Worm (Caenorhabditis elegans) whole organism, L2 larva: ENCODE results near the gene ztf-31.

Experiments used
- F13H6.1 ChIP-seq: sonication (generic microtip); optimal IDR thresholded peaks from 2 replicates; lab custom pipeline; 2016; ENCODE audit warnings: missing genetic modification characterization, missing compliant biosample characterization
- ceh-16 ChIP-seq: fragments of 150-350 bp; optimal IDR thresholded peaks from 2 replicates; lab custom pipeline; 2014; ENCODE audit warnings: missing biosample characterization, missing genetic modification characterization
- dmd-4 ChIP-seq: sonication (generic microtip); optimal IDR thresholded peaks from 2 replicates; lab custom pipeline; 2017; ENCODE audit warnings: missing biosample characterization, missing genetic modification characterization
- lin-39 ChIP-seq: fragments of 150-350 bp; optimal IDR thresholded peaks from 2 replicates; lab custom pipeline; 2014; ENCODE audit warnings: missing biosample characterization, missing genetic modification reagents, missing genetic modification characterization
- lsy-2 ChIP-seq, 2 experiments: fragments of 150-350 bp in 1 of 2; sonication (generic microtip) in 1 of 2; optimal IDR thresholded peaks; 2 replicates each; lab custom pipeline; 2014 to 2017; ENCODE audit warnings: missing biosample characterization in 2 of 2, missing genetic modification characterization in 2 of 2
- snpc-4 ChIP-seq: fragments of 150-350 bp; optimal IDR thresholded peaks from 2 replicates; lab custom pipeline; 2014; ENCODE audit warnings: missing biosample characterization, missing genetic modification characterization
- unc-62 ChIP-seq: fragments of 150-350 bp; optimal IDR thresholded peaks from 2 replicates; lab custom pipeline; 2014; ENCODE audit warnings: missing biosample characterization, missing genetic modification reagents, missing genetic modification characterization

DNA sequence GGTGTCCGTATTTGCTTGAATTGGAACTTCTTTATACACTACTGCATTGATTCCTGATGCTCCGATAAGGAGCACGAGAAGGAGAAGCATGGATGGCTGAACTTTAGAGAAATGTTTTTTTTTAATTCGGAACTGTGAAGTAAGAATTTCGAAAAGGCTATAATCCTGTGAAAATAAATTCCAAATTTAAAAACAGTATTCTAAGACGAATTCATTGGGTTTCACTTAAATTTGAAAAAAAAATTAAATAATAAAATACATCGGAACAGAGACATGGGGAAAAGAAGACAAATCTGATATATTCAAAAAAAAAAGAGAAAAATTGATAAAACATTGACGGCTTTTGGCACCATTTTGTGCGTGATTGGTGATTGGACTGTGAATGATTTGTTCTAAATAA lies 44.6 kb downstream of the ztf-31 start, which contains the start of gene pho-5:
- TF ChIP-seq lsy-2 (tag; optimal IDR thresholded peaks at IDR 0.05; lab: Kevin White, UChicago) (no peak), unc-62 (GFP tag; lab: Kevin White, UChicago) (no peak), lin-39 (no peak), ceh-16 (tag; lab: Kevin White, UChicago) (no peak), F13H6.1 (no peak), snpc-4 (tag; lab: Kevin White, UChicago) (no peak), dmd-4 (tag; lab: Kevin White, UChicago) (no peak)
